Worm (Caenorhabditis elegans): ENCODE data around the gene str-28.

The str-28 gene

DNA sequence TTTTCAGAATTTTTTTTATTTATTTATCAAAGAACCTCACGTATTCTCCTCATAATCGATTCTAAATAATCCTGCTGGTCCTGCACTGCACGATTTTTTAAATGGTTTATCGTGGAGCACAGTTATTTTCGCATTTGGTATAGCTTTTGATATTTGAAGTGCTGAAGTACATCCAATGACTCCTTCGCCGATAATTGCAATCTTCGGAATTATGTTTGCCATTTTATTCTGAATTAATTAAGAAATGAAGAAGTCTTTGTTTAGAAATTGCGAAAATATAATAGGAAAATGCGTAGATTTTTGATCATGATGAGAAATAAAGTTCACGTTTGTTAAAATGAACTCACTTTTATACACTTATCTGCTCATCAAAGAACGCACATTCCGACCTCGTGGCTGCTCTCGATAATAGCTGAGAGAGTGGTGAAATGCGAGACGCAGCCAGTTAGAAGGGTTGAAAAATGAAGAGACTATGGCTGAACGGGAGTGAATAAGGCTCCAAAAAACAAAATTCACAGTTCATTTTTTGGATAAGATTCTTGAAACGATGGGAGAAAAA, 37.8 kb downstream of the str-28 start (continued):
- TF ChIP-seq ceh-32 (tag; optimal IDR thresholded peaks at IDR 0.05; ENCODE audit: poor library complexity): no peak
- no peak for TF ChIP-seq fkh-10 (GFP tag; optimal IDR thresholded peaks at IDR 0.05)
- no peak for TF ChIP-seq ZK337.2 (GFP tag; IDR thresholded peaks at IDR 0.05)
- no peak for TF ChIP-seq daf-8 (GFP tag; IDR thresholded peaks at IDR 0.05)
- no peak for TF ChIP-seq T20F7.1 (GFP tag; optimal IDR thresholded peaks at IDR 0.05)
- peak; percentile 78 for TF ChIP-seq ama-1 (optimal IDR thresholded peaks at IDR 0.05)
- TF ChIP-seq saeg-2 (GFP tag; IDR thresholded peaks at IDR 0.05): no peak
- peak; percentile 23 for TF ChIP-seq duxl-1 (tag; optimal IDR thresholded peaks at IDR 0.05; ENCODE audit: poor library complexity)
- TF ChIP-seq ceh-44 (GFP tag; IDR thresholded peaks at IDR 0.05): no peak
- TF ChIP-seq sdz-12 (GFP tag; optimal IDR thresholded peaks at IDR 0.05): no peak
- TF ChIP-seq mxl-2 (GFP tag; conservative IDR thresholded peaks at IDR 0.05): peak; percentile 39; the same call in 1 of the 2 replicates
- peak; percentile 11; the same call in 1 of the 2 replicates for TF ChIP-seq T26A8.4 (GFP tag; IDR thresholded peaks at IDR 0.05)
- no peak for TF ChIP-seq ces-1 (GFP tag; optimal IDR thresholded peaks at IDR 0.05)
- TF ChIP-seq hif-1 (tag; optimal IDR thresholded peaks at IDR 0.05): peak in 1 of 2 experiments; percentile 10
- no peak for TF ChIP-seq lin-38 (GFP tag; IDR thresholded peaks at IDR 0.05)
- no peak for TF ChIP-seq dmd-8 (GFP tag; IDR thresholded peaks at IDR 0.05)
- no peak for TF ChIP-seq lim-7 (GFP tag; IDR thresholded peaks at IDR 0.05)
- no peak for TF ChIP-seq nhr-41 (GFP tag; IDR thresholded peaks at IDR 0.05)
- no peak for TF ChIP-seq unc-39 (tag; optimal IDR thresholded peaks at IDR 0.05)
- no peak for TF ChIP-seq snpc-1.2 (GFP tag; IDR thresholded peaks at IDR 0.05)
- peak; percentile 52 for TF ChIP-seq nhr-77 (tag; optimal IDR thresholded peaks at IDR 0.05)
- TF ChIP-seq pha-4 (GFP tag; IDR thresholded peaks at IDR 0.05): no peak
- peak; percentile 2 for TF ChIP-seq pha-4 (tag; optimal IDR thresholded peaks at IDR 0.05)
- TF ChIP-seq nhr-11 (tag; optimal IDR thresholded peaks at IDR 0.05): peak; percentile 32
- no peak for TF ChIP-seq nhr-237 (tag; optimal IDR thresholded peaks at IDR 0.05)
- TF ChIP-seq cey-2 (tag; optimal IDR thresholded peaks at IDR 0.05; ENCODE audit: borderline replicate concordance, insufficient read depth): no peak
- no peak for TF ChIP-seq dmd-9 (GFP tag; IDR thresholded peaks at IDR 0.05)
- peak; percentile 63 for TF ChIP-seq mxl-3 (GFP tag; optimal IDR thresholded peaks at IDR 0.05)
- TF ChIP-seq F44E2.7 (GFP tag; IDR thresholded peaks at IDR 0.05): no peak
- no peak for TF ChIP-seq spr-1 (tag; optimal IDR thresholded peaks at IDR 0.05)
- TF ChIP-seq arid-1 (GFP tag; conservative IDR thresholded peaks at IDR 0.05): no peak
- TF ChIP-seq madf-9 (GFP tag; conservative IDR thresholded peaks at IDR 0.05): no peak

DNA sequence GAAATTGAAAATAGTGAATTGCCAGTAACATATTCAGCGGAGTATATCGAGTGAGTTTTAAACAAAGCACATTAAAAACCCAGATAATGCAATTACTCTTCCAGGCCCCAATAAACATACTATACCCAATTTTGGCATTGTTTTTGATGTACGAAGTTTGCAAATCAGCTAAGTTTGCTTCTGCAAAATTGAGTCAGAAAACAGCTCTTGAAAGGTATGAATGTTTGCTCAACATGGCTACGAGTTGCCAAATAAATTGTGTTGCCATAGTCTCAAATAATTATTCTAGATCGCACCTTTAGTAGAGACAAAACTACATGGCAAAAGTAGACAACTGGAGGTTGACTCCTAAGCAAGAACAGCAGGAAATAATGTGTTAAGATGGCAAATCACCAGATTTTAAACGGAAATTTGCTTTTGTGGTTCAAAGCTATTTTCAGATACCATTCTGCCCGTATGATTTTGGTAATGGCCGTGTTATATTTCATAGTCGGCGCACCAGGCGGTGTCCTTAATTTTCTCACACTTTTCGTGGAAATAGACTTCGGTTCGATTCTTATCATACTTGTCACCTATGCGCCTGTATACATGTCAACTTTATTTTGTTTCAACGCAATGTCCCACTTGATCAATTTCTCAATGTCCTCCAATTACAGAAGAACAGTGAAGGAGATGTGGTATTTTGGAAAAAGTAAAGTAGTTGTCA, 40.1 kb downstream of the str-28 start:
- TF ChIP-seq lsy-2 (tag; optimal IDR thresholded peaks at IDR 0.05): peak in 1 of 2 experiments; percentile 7
- TF ChIP-seq arid-1 (GFP tag; conservative IDR thresholded peaks at IDR 0.05): peak; percentile 46; the same call in 1 of the 2 replicates
- TF ChIP-seq gei-8 (GFP tag; optimal IDR thresholded peaks at IDR 0.05): no peak
- peak; percentile 22 for TF ChIP-seq T20F7.1 (GFP tag; optimal IDR thresholded peaks at IDR 0.05)
- TF ChIP-seq mdt-29 (GFP tag; IDR thresholded peaks at IDR 0.05): 0 out of 2 replicates have a peak, but pooled peaks have one; percentile 6
- TF ChIP-seq zfp-3 (GFP tag; conservative IDR thresholded peaks at IDR 0.05): peak; percentile 90
- peak; percentile 39; the same call in 1 of the 2 replicates for TF ChIP-seq pha-4 (GFP tag; IDR thresholded peaks at IDR 0.05)
- TF ChIP-seq pha-4 (tag; optimal IDR thresholded peaks at IDR 0.05): no peak
- TF ChIP-seq duxl-1 (tag; optimal IDR thresholded peaks at IDR 0.05; ENCODE audit: poor library complexity): peak; percentile 35
- 0 out of 2 replicates have a peak, but pooled peaks have one; percentile 50 for TF ChIP-seq daf-8 (GFP tag; IDR thresholded peaks at IDR 0.05)
- TF ChIP-seq egl-43 (GFP tag; IDR thresholded peaks at IDR 0.05): peak; percentile 14; the same call in 1 of the 2 replicates
- TF ChIP-seq nhr-48 (tag; optimal IDR thresholded peaks at IDR 0.05): peak; percentile 32
- TF ChIP-seq dmd-6 (GFP tag; IDR thresholded peaks at IDR 0.05): peak; percentile 25
- TF ChIP-seq lim-7 (GFP tag; IDR thresholded peaks at IDR 0.05): 0 out of 2 replicates have a peak, but pooled peaks have one; percentile 42
- TF ChIP-seq ama-1 (optimal IDR thresholded peaks at IDR 0.05): peak; percentile 73
- TF ChIP-seq Y105C5A.15 (GFP tag; IDR thresholded peaks at IDR 0.05): 0 out of 2 replicates have a peak, but pooled peaks have one; percentile 2
- TF ChIP-seq spr-3 (GFP tag; optimal IDR thresholded peaks at IDR 0.05): peak; percentile 39
- peak; percentile 40 for TF ChIP-seq spr-1 (tag; optimal IDR thresholded peaks at IDR 0.05)
- TF ChIP-seq hif-1 (tag; optimal IDR thresholded peaks at IDR 0.05): peak in 1 of 2 experiments; percentile 11
- peak; percentile 29 for TF ChIP-seq mes-2 (tag; optimal IDR thresholded peaks at IDR 0.05; ENCODE audit: poor library complexity, severe bottlenecking)
- peak; percentile 68 for TF ChIP-seq nhr-102 (tag; optimal IDR thresholded peaks at IDR 0.05)
- peak; percentile 58; the same call in 1 of the 2 replicates for TF ChIP-seq lin-1 (GFP tag; IDR thresholded peaks at IDR 0.05)
- TF ChIP-seq nhr-25 (tag; optimal IDR thresholded peaks at IDR 0.05; ENCODE audit: borderline replicate concordance, insufficient read depth): no peak
- no peak for TF ChIP-seq ceh-82 (tag; optimal IDR thresholded peaks at IDR 0.05)
